Fruit fly (Drosophila melanogaster) whole organism, wandering third instar larva: ENCODE results near the gene CG12289.

Source experiments
- CrebA ChIP-seq: fragments of 200-800 bp; sonication (Bioruptor generic); optimal IDR thresholded peaks from 2 replicates; lab custom pipeline; 2016; ENCODE audit warnings: missing biosample characterization, mild to moderate bottlenecking, missing genetic modification characterization, borderline replicate concordance
- Mio ChIP-seq: sonication (Bioruptor generic); optimal IDR thresholded peaks from 2 replicates; lab custom pipeline; 2016; ENCODE audit warnings: missing biosample characterization, missing genetic modification characterization
- N ChIP-seq: fragments of >200 bp; optimal IDR thresholded peaks from 2 replicates; lab custom pipeline; 2018; ENCODE audit warnings: missing biosample characterization, missing external identifiers, missing genetic modification characterization
- OdsH ChIP-seq: fragments of 200-800 bp; sonication (Bioruptor generic); optimal IDR thresholded peaks from 2 replicates; lab custom pipeline; 2016; ENCODE audit warnings: missing biosample characterization, mild to moderate bottlenecking, missing genetic modification characterization
- ey ChIP-seq: fragments of 200-800 bp; sonication (Bioruptor generic); optimal IDR thresholded peaks from 2 replicates; lab custom pipeline; 2016; ENCODE audit warnings: missing biosample characterization, missing genetic modification characterization
- foxo ChIP-seq, 2 experiments: fragments of 200-800 bp; sonication (Bioruptor generic); optimal IDR thresholded peaks; 2 replicates in 1 of 2; 3 replicates in 1 of 2; lab custom pipeline; 2016 to 2017; ENCODE audit warnings: missing biosample characterization in 2 of 2, missing genetic modification characterization in 2 of 2
- fru ChIP-seq: fragments of 200-800 bp; sonication (Bioruptor generic); optimal IDR thresholded peaks from 3 replicates; lab custom pipeline; 2016; ENCODE audit warnings: missing biosample characterization, mild to moderate bottlenecking, missing genetic modification characterization
- jim ChIP-seq: fragments of 175-275, 200-325 bp; sonication (Bioruptor generic); optimal IDR thresholded peaks from 2 replicates; lab custom pipeline; 2016; ENCODE audit warnings: missing biosample characterization, mild to moderate bottlenecking, missing genetic modification characterization
- lola ChIP-seq: fragments of >200 bp; optimal IDR thresholded peaks from 2 replicates; lab custom pipeline; 2017; ENCODE audit warnings: missing biosample characterization, missing genetic modification characterization
- pan ChIP-seq: fragments of >200 bp; optimal IDR thresholded peaks from 2 replicates; lab custom pipeline; 2017
- psq ChIP-seq: fragments of 200-800 bp; sonication (Bioruptor generic); optimal IDR thresholded peaks from 3 replicates; lab custom pipeline; 2017; ENCODE audit warnings: missing biosample characterization, mild to moderate bottlenecking, missing genetic modification characterization, moderate library complexity
- woc ChIP-seq: sonication (Bioruptor generic); optimal IDR thresholded peaks from 2 replicates; lab custom pipeline; 2016; ENCODE audit warnings: missing biosample characterization, mild to moderate bottlenecking, missing genetic modification characterization

dm6 chr3L:11472388-11472787 lies 14.1 kb upstream of the CG12289 start:
- TF ChIP-seq ey (GFP tag; lab: Kevin White, UChicago) (no peak), pan (no peak), fru (GFP tag; lab: Kevin White, UChicago) (no peak), CrebA (GFP tag; lab: Kevin White, UChicago) (no peak), woc (GFP tag; lab: Kevin White, UChicago) (no peak), lola (GFP tag; lab: Kevin White, UChicago) (no peak), jim (no peak), Mio (no peak), N (GFP tag; lab: Kevin White, UChicago) (no peak), psq (no peak), foxo (GFP tag; optimal IDR thresholded peaks at IDR 0.05; lab: Kevin White, UChicago) (no peak), OdsH (GFP tag; lab: Kevin White, UChicago) (no peak)
